Worm (Caenorhabditis elegans): ENCODE data around the gene dhs-16.

The dhs-16 gene

DNA sequence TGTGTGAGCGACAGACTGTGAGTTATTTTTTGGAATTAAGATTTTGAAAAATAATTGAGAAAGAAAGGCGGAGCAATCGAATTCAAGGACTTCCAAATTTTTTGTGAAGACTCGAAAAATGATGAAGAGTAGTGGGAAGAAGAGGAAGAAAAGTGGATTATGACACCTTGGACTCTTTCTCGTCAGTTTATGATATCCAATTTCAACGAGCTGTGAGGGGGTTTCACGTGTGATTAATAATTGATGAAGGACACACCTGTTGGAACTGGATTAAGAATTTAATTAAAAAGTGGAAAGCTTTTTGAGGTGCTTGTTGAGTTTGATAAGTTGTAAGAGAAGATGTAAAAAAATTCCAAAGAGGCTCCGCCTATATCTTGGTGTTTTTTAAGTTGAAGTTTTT is 6.8 kb downstream of the dhs-16 start, which contains the start of gene fut-8:
TSS of gene fut-8 (minus strand) at position 101 of the 400 bp plus-strand sequence.
- TF ChIP-seq nhr-47 (tag; optimal IDR thresholded peaks at IDR 0.05) (no peak), dsc-1 (tag; optimal IDR thresholded peaks at IDR 0.05) (peak; percentile 43)

DNA sequence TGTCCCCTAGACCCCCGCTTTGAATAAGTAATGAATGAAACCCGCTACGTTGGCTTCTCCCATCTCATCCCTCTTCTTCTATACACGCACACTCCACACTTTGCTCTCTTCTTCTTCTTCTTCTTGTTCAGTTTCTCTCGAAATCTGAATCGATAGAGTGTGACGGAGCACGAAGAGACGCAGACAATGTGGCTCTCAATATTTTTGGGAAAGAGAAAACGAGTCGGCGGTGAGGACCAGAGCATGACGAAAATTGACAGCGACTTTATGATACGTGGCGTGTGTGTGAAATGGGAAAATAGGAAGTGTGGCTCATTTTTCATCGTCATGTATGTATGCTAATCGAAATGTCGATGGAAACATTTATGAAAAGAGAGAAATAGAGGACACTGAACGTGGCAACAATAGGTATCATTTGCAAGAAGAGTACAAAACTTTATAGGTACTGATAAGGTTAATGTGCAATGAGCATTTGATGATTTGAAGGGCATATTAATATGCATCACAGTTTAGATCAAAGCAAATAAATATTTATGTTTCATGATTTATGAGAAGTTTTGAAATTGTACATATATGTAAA is 8.0 kb downstream of the dhs-16 start:
- TF ChIP-seq unc-130 (tag; optimal IDR thresholded peaks at IDR 0.05), result peak; percentile 1
- TF ChIP-seq xbp-1 (tag; optimal IDR thresholded peaks at IDR 0.05), result peak; percentile 56
- no peak for TF ChIP-seq aly-2 (tag; optimal IDR thresholded peaks at IDR 0.05)
- TF ChIP-seq mep-1 (tag; optimal IDR thresholded peaks at IDR 0.05), result peak; percentile 78
- TF ChIP-seq tbx-2 (tag; optimal IDR thresholded peaks at IDR 0.05), result peak; percentile 55
- peak in 1 of 2 experiments; percentile 29 for TF ChIP-seq lin-35 (GFP tag; optimal IDR thresholded peaks at IDR 0.05)
- TF ChIP-seq fkh-4 (tag; optimal IDR thresholded peaks at IDR 0.05; ENCODE audit: borderline replicate concordance), result no peak
- no peak for TF ChIP-seq zip-4 (GFP tag; optimal IDR thresholded peaks at IDR 0.05)
- TF ChIP-seq pax-3 (tag; optimal IDR thresholded peaks at IDR 0.05), result peak; percentile 10
- TF ChIP-seq isw-1 (GFP tag; IDR thresholded peaks at IDR 0.05), result peak; percentile 30; the same call in 1 of the 2 replicates
- peak in 1 of 2 experiments; percentile 1 for TF ChIP-seq egl-27 (tag; optimal IDR thresholded peaks at IDR 0.05)
- peak; percentile 67 for TF ChIP-seq nhr-71 (tag; optimal IDR thresholded peaks at IDR 0.05)
- no peak for TF ChIP-seq efl-3 (GFP tag; optimal IDR thresholded peaks at IDR 0.05)
- peak; percentile 46 for TF ChIP-seq fkh-10 (GFP tag; optimal IDR thresholded peaks at IDR 0.05)
- peak; percentile 5 for TF ChIP-seq snpc-4 (tag; optimal IDR thresholded peaks at IDR 0.05)
- TF ChIP-seq nhr-85 (tag), result no peak
- TF ChIP-seq nhr-47 (tag; optimal IDR thresholded peaks at IDR 0.05), result peak; percentile 50
- TF ChIP-seq sup-37 (GFP tag; optimal IDR thresholded peaks at IDR 0.05), result no peak
- no peak for TF ChIP-seq C16A3.4 (tag; optimal IDR thresholded peaks at IDR 0.05)
- TF ChIP-seq hlh-4 (tag; optimal IDR thresholded peaks at IDR 0.05), result no peak
- TF ChIP-seq fkh-8 (tag; optimal IDR thresholded peaks at IDR 0.05), result peak; percentile 87
- TF ChIP-seq mdl-1 (tag; optimal IDR thresholded peaks at IDR 0.05), result peak in 1 of 2 experiments; percentile 37
- TF ChIP-seq lin-13 (GFP tag; optimal IDR thresholded peaks at IDR 0.05), result no peak
- peak in 2 of 3 experiments; percentile 20 to 47 for TF ChIP-seq dpl-1 (GFP tag; optimal IDR thresholded peaks at IDR 0.05)
- TF ChIP-seq alr-1 (tag; optimal IDR thresholded peaks at IDR 0.05; ENCODE audit: borderline replicate concordance), result no peak
- peak; percentile 34 to 62 for TF ChIP-seq lsy-2 (tag; optimal IDR thresholded peaks at IDR 0.05)
- TF ChIP-seq egl-13 (tag; optimal IDR thresholded peaks at IDR 0.05), result peak; percentile 19
- TF ChIP-seq snu-23 (GFP tag; optimal IDR thresholded peaks at IDR 0.05), result peak; percentile 59
- TF ChIP-seq nhr-77 (tag; optimal IDR thresholded peaks at IDR 0.05), result no peak
- TF ChIP-seq swsn-7 (tag; optimal IDR thresholded peaks at IDR 0.05), result peak; percentile 57
- TF ChIP-seq sox-4 (tag; optimal IDR thresholded peaks at IDR 0.05), result no peak
- TF ChIP-seq ceh-8 (GFP tag; optimal IDR thresholded peaks at IDR 0.05), result peak; percentile 47
- TF ChIP-seq elt-2 (tag; optimal IDR thresholded peaks at IDR 0.05), result peak; percentile 39
- no peak for TF ChIP-seq sptf-1 (tag; optimal IDR thresholded peaks at IDR 0.05)
- no peak for TF ChIP-seq unc-30 (tag; optimal IDR thresholded peaks at IDR 0.05)
- peak; percentile 52 for TF ChIP-seq dsc-1 (tag; optimal IDR thresholded peaks at IDR 0.05)
- TF ChIP-seq nhr-19 (GFP tag; conservative IDR thresholded peaks at IDR 0.05), result no peak
- TF ChIP-seq hlh-17 (GFP tag; optimal IDR thresholded peaks at IDR 0.05; ENCODE audit: borderline replicate concordance), result no peak
- peak; percentile 56 for TF ChIP-seq rnt-1 (tag; optimal IDR thresholded peaks at IDR 0.05)
- TF ChIP-seq lin-14 (GFP tag; optimal IDR thresholded peaks at IDR 0.05), result peak; percentile 92
- no peak for TF ChIP-seq C04F5.9 (tag; optimal IDR thresholded peaks at IDR 0.05)
- TF ChIP-seq nhr-20 (tag; optimal IDR thresholded peaks at IDR 0.05), result peak; percentile 22
- no peak for TF ChIP-seq aha-1 (tag; optimal IDR thresholded peaks at IDR 0.05)
- TF ChIP-seq unc-86 (tag; optimal IDR thresholded peaks at IDR 0.05), result peak; percentile 74
- peak; percentile 0 for TF ChIP-seq skn-1 (tag; optimal IDR thresholded peaks at IDR 0.05)
- TF ChIP-seq efl-1 (optimal IDR thresholded peaks at IDR 0.05), result peak; percentile 42 to 50
- peak; percentile 11 to 20 for TF ChIP-seq efl-1 (GFP tag; optimal IDR thresholded peaks at IDR 0.05 in 1 of 2)
- peak; percentile 34 to 59 (median 38) for TF ChIP-seq ceh-82 (tag; optimal IDR thresholded peaks at IDR 0.05)
- TF ChIP-seq ceh-90 (tag; optimal IDR thresholded peaks at IDR 0.05), result no peak

All from whole organism, L1 larva.